Fruit fly (Drosophila melanogaster): ENCODE results near the gene CG15042.

Gene CG15042

DNA sequence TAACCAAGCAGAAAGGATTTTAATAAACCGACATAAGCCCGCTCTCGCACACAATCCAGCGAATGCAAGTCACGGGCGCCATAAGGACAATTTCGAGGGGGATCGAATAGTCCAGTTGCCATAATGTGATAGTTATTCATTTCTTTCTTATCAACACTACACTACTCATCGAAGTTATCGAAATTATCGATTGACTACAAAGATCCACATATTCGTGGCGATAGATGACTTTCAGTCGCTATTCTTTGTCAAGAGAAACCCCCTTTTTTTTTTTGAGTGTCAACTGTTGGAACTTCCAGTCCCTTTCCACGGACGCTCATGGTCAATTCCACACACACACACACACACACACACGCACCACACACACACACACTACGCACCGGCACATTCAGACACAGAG, 26.5 kb upstream of the CG15042 start (continued):
- TF ChIP-seq ss (GFP tag; optimal IDR thresholded peaks at IDR 0.05), result peak; percentile 80 to 88
- TF ChIP-seq Hr39 (GFP tag; optimal IDR thresholded peaks at IDR 0.05), result peak; percentile 89
- peak; percentile 88 for TF ChIP-seq lz (GFP tag; optimal IDR thresholded peaks at IDR 0.05)
- TF ChIP-seq Eip75B (GFP tag; optimal IDR thresholded peaks at IDR 0.05), result peak; percentile 87
- TF ChIP-seq CG8632 (GFP tag; optimal IDR thresholded peaks at IDR 0.05), result peak; percentile 78
- TF ChIP-seq CG6792 (GFP tag; optimal IDR thresholded peaks at IDR 0.05), result peak; percentile 87
- TF ChIP-seq CG32006 (GFP tag; optimal IDR thresholded peaks at IDR 0.05), result peak; percentile 81
- TF ChIP-seq fkh (GFP tag; optimal IDR thresholded peaks at IDR 0.05), result no peak
- TF ChIP-seq OdsH (GFP tag; optimal IDR thresholded peaks at IDR 0.05), result peak; percentile 88
- peak; percentile 55 for TF ChIP-seq Hr4 (GFP tag; optimal IDR thresholded peaks at IDR 0.05)
- peak; percentile 90 for TF ChIP-seq CG11902 (GFP tag; optimal IDR thresholded peaks at IDR 0.05)
- TF ChIP-seq vri (GFP tag; optimal IDR thresholded peaks at IDR 0.05), result peak; percentile 43

DNA sequence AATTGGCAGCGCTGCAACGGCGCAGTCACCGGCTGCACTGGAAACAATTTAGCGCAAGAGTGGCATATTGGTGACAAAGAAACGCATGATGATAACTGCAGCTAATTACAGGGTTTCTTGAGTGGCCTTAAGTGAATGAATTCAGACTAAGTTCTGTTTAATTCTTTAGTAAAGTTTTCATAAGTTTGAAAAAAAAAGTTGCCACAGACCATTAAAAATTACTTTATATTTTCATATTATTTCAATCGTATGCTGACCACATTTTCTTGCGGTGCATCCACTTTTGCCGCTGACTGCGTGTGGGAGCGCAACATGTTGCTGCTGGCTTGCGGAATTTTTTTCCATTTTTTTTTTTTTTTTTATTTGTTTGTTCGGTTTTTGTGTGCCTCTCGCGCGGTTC, 24.4 kb upstream of the CG15042 start:
- TF ChIP-seq Eip93F (GFP tag; optimal IDR thresholded peaks at IDR 0.05) (no peak), esn (GFP tag; optimal IDR thresholded peaks at IDR 0.05) (peak; percentile 77), Met (GFP tag; optimal IDR thresholded peaks at IDR 0.05) (peak; percentile 81), topi (GFP tag; optimal IDR thresholded peaks at IDR 0.05) (peak; percentile 83), Lpt (GFP tag; optimal IDR thresholded peaks at IDR 0.05) (peak; percentile 49), achi (GFP tag; optimal IDR thresholded peaks at IDR 0.05) (peak; percentile 76), CG3919 (GFP tag; optimal IDR thresholded peaks at IDR 0.05) (peak; percentile 66), Hr39 (GFP tag; optimal IDR thresholded peaks at IDR 0.05) (peak; percentile 68), CG1621 (tag; optimal IDR thresholded peaks at IDR 0.05) (peak; percentile 50), CG11762 (GFP tag; optimal IDR thresholded peaks at IDR 0.05; ENCODE audit: insufficient read depth) (peak; percentile 28), CG6163 (GFP tag; IDR thresholded peaks at IDR 0.05) (peak; percentile 83), Eip78C (GFP tag) (peak; percentile 84), dac (GFP tag; optimal IDR thresholded peaks at IDR 0.05) (peak; percentile 69), CG6792 (GFP tag; optimal IDR thresholded peaks at IDR 0.05) (peak; percentile 42), pdm3 (GFP tag; optimal IDR thresholded peaks at IDR 0.05) (peak; percentile 74), CG11294 (GFP tag; IDR thresholded peaks at IDR 0.05) (peak; percentile 70), Ets96B (tag; optimal IDR thresholded peaks at IDR 0.05) (peak; percentile 70), CG15336 (GFP tag; IDR thresholded peaks at IDR 0.05) (peak; percentile 88), fd85E (GFP tag; optimal IDR thresholded peaks at IDR 0.05) (no peak), Blimp-1 (GFP tag; optimal IDR thresholded peaks at IDR 0.05) (peak; percentile 13), OdsH (GFP tag; optimal IDR thresholded peaks at IDR 0.05) (peak; percentile 66), Sox14 (GFP tag; optimal IDR thresholded peaks at IDR 0.05) (peak; percentile 78), CG4318 (GFP tag; optimal IDR thresholded peaks at IDR 0.05) (peak; percentile 77), Sox102F (GFP tag; optimal IDR thresholded peaks at IDR 0.05) (peak; percentile 51), svp (GFP tag) (peak; percentile 84), fd59A (GFP tag; optimal IDR thresholded peaks at IDR 0.05) (peak; percentile 78), CG6854 (GFP tag; optimal IDR thresholded peaks at IDR 0.05) (no peak), CG8632 (GFP tag; optimal IDR thresholded peaks at IDR 0.05) (peak; percentile 67), CG10669 (GFP tag; optimal IDR thresholded peaks at IDR 0.05) (peak; percentile 74), CG9139 (GFP tag; optimal IDR thresholded peaks at IDR 0.05) (peak; percentile 45), CG10631 (GFP tag; optimal IDR thresholded peaks at IDR 0.05) (peak; percentile 75), CG32006 (GFP tag; optimal IDR thresholded peaks at IDR 0.05) (peak; percentile 90), fkh (GFP tag; optimal IDR thresholded peaks at IDR 0.05) (no peak), CG8119 (GFP tag; IDR thresholded peaks at IDR 0.05) (peak; percentile 85), dsx (GFP tag; optimal IDR thresholded peaks at IDR 0.05; ENCODE audit: poor library complexity, severe bottlenecking) (peak; percentile 69), CG16779 (tag; optimal IDR thresholded peaks at IDR 0.05) (peak; percentile 49), eg (GFP tag; IDR thresholded peaks at IDR 0.05) (peak; percentile 79), CG8319 (GFP tag; optimal IDR thresholded peaks at IDR 0.05) (peak; percentile 26), Gug (GFP tag; IDR thresholded peaks at IDR 0.05) (peak; percentile 78), Ets21C (GFP tag; optimal IDR thresholded peaks at IDR 0.05) (peak; percentile 21), Hr38 (GFP tag; optimal IDR thresholded peaks at IDR 0.05) (no peak), ss (GFP tag; optimal IDR thresholded peaks at IDR 0.05) (peak; percentile 60 to 72), Sox15 (GFP tag; optimal IDR thresholded peaks at IDR 0.05) (peak; percentile 22), lz (GFP tag; optimal IDR thresholded peaks at IDR 0.05) (peak; percentile 83), vri (GFP tag; optimal IDR thresholded peaks at IDR 0.05) (peak; percentile 14), CG6808 (GFP tag; optimal IDR thresholded peaks at IDR 0.05) (peak; percentile 78)
